Fruit fly (Drosophila melanogaster): ENCODE measurements around the gene CG46306.

dm6 chrX:16839905-16840304 lies 4.6 kb upstream of the CG46306 start:
- TF ChIP-seq h (GFP tag; optimal IDR thresholded peaks at IDR 0.05) (no peak), psq (GFP tag; optimal IDR thresholded peaks at IDR 0.05) (no peak), Sp1 (GFP tag; optimal IDR thresholded peaks at IDR 0.05) (no peak), brk (GFP tag; optimal IDR thresholded peaks at IDR 0.05) (no peak), N (GFP tag; optimal IDR thresholded peaks at IDR 0.05) (no peak), lola (GFP tag; optimal IDR thresholded peaks at IDR 0.05) (no peak), Dfd (GFP tag; optimal IDR thresholded peaks at IDR 0.05) (no peak)
